Worm (Caenorhabditis elegans) whole organism, L2 larva: ENCODE measurements around the gene srbc-68.

Experiments used
- R02D3.7 ChIP-seq: fragments of 150-350 bp; optimal IDR thresholded peaks from 2 replicates; lab custom pipeline; 2014; ENCODE audit warnings: missing biosample characterization, missing genetic modification characterization
- ZK546.5 ChIP-seq: sonication (generic microtip); optimal IDR thresholded peaks from 2 replicates; lab custom pipeline; 2017; ENCODE audit warnings: missing biosample characterization, missing genetic modification characterization
- ama-1 ChIP-seq: fragments of 150-350 bp; optimal IDR thresholded peaks from 2 replicates; lab custom pipeline; 2018; ENCODE audit warnings: inconsistent platforms
- lin-39 ChIP-seq: fragments of 150-350 bp; optimal IDR thresholded peaks from 2 replicates; lab custom pipeline; 2014; ENCODE audit warnings: missing biosample characterization, missing genetic modification reagents, missing genetic modification characterization
- mdl-1 ChIP-seq, 2 experiments: fragments of 150-350 bp in 1 of 2; sonication (generic microtip) in 1 of 2; optimal IDR thresholded peaks; 2 replicates each; lab custom pipeline; 2017; ENCODE audit warnings: missing biosample characterization in 2 of 2, missing genetic modification characterization in 2 of 2
- nhr-237 ChIP-seq: fragments of 150-350 bp; optimal IDR thresholded peaks from 2 replicates; lab custom pipeline; 2014; ENCODE audit warnings: missing biosample characterization, missing genetic modification characterization
- nhr-77 ChIP-seq: fragments of 150-350 bp; optimal IDR thresholded peaks from 2 replicates; lab custom pipeline; 2014; ENCODE audit warnings: missing biosample characterization, missing genetic modification characterization
- sma-3 ChIP-seq: sonication (generic microtip); optimal IDR thresholded peaks from 2 replicates; lab custom pipeline; 2016; ENCODE audit warnings: missing genetic modification reagents, missing genetic modification characterization, missing compliant biosample characterization
- unc-55 ChIP-seq: fragments of 150-350 bp; sonication (generic microtip); optimal IDR thresholded peaks from 3 replicates; lab custom pipeline; 2014; ENCODE audit warnings: missing biosample characterization, missing genetic modification reagents, missing genetic modification characterization
- zag-1 ChIP-seq: fragments of 150-350 bp; optimal IDR thresholded peaks from 2 replicates; lab custom pipeline; 2014; ENCODE audit warnings: missing biosample characterization, missing genetic modification characterization

DNA sequence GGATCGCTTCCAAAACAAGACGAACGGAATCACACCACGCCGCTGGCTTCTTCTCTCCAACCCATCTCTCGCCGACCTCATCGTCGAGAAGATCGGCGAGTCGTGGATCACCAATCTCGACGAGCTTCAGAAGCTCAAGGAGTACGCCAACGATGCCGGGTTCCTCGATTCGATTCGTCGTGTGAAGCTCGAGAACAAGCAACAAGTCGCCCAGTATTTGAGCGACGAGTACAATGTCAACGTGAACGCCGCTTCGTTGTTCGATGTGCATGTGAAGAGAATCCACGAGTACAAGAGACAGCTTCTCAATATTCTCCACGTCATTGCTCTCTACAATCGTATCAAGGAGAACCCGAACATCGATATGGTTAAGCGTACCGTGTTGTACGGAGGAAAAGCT is 37.2 kb upstream of the srbc-68 start:
- TF ChIP-seq zag-1 (tag; lab: Kevin White, UChicago) = no peak
- TF ChIP-seq sma-3 = no peak
- TF ChIP-seq unc-55 (GFP tag; lab: Kevin White, UChicago) = no peak
- TF ChIP-seq ama-1 (lab: Kevin White, UChicago) = no peak
- TF ChIP-seq mdl-1 (tag; optimal IDR thresholded peaks at IDR 0.05; lab: Kevin White, UChicago) = no peak
- no peak for TF ChIP-seq R02D3.7 (tag; lab: Kevin White, UChicago)
- TF ChIP-seq nhr-237 (tag; lab: Kevin White, UChicago) = no peak
- TF ChIP-seq nhr-77 (tag; lab: Kevin White, UChicago) = no peak
- no peak for TF ChIP-seq lin-39 (tag; lab: Kevin White, UChicago)
- TF ChIP-seq ZK546.5 = no peak
